Fruit fly (Drosophila melanogaster) whole organism, pupa: ENCODE data around the gene CG6441.

Source experiments
- CG10348 ChIP-seq: fragments of 200-800 bp; sonication (Bioruptor generic); IDR thresholded peaks from 2 replicates; pipeline ENCODE4 v1.3.6; 2022; ENCODE audit warnings: missing biosample characterization, missing genetic modification characterization
- CG12605 ChIP-seq: fragments of 200-800 bp; sonication (Bioruptor generic); IDR thresholded peaks from 2 replicates; pipeline ENCODE4 v1.3.6; 2022; ENCODE audit warnings: missing biosample characterization, missing genetic modification characterization
- CG13204 ChIP-seq: fragments of 200-800 bp; sonication (Bioruptor generic); optimal IDR thresholded peaks from 2 replicates; lab custom pipeline; 2018; ENCODE audit warnings: missing biosample characterization, mild to moderate bottlenecking, missing genetic modification characterization, moderate library complexity
- CG14655 ChIP-seq: fragments of 200-800 bp; sonication (Bioruptor generic); optimal IDR thresholded peaks from 3 replicates; lab custom pipeline; 2017; ENCODE audit warnings: mild to moderate bottlenecking, missing biosample characterization, missing genetic modification reagents, missing genetic modification characterization
- CG15710 ChIP-seq: fragments of 200-800 bp; sonication (Bioruptor generic); optimal IDR thresholded peaks from 2 replicates; lab custom pipeline; 2018; ENCODE audit warnings: missing biosample characterization, mild to moderate bottlenecking, missing genetic modification characterization, moderate library complexity
- CG17806 ChIP-seq: fragments of 200-800 bp; sonication (Bioruptor generic); optimal IDR thresholded peaks from 2 replicates; lab custom pipeline; 2018; ENCODE audit warnings: missing biosample characterization, mild to moderate bottlenecking, missing genetic modification characterization, moderate library complexity
- CG32121 ChIP-seq: fragments of 200-800 bp; sonication (Bioruptor generic); IDR thresholded peaks from 2 replicates; pipeline ENCODE4 v1.3.6; 2022; ENCODE audit warnings: missing biosample characterization, missing genetic modification characterization
- CG34367 ChIP-seq: fragments of 200-800 bp; sonication (Bioruptor generic); optimal IDR thresholded peaks from 2 replicates; lab custom pipeline; 2018; ENCODE audit warnings: missing biosample characterization, mild to moderate bottlenecking, missing genetic modification characterization
- CG4496 ChIP-seq: fragments of 200-800 bp; sonication (Bioruptor generic); IDR thresholded peaks from 3 replicates; pipeline ENCODE4 v1.3.6; 2022; ENCODE audit warnings: missing biosample characterization, missing genetic modification characterization
- CG8159 ChIP-seq: fragments of 200-800 bp; sonication (Bioruptor generic); optimal IDR thresholded peaks from 3 replicates; lab custom pipeline; 2018; ENCODE audit warnings: missing biosample characterization, mild to moderate bottlenecking, missing genetic modification characterization, moderate library complexity
- CG8301 ChIP-seq: fragments of 200-800 bp; sonication (Bioruptor generic); optimal IDR thresholded peaks from 2 replicates; lab custom pipeline; 2018; ENCODE audit warnings: missing biosample characterization, mild to moderate bottlenecking, missing genetic modification characterization
- CG9948 ChIP-seq: fragments of 200-800 bp; sonication (Bioruptor generic); optimal IDR thresholded peaks from 2 replicates; lab custom pipeline; 2018; ENCODE audit warnings: missing biosample characterization, mild to moderate bottlenecking, missing genetic modification characterization, moderate library complexity
- D1 ChIP-seq: fragments of 200-800 bp; sonication (Bioruptor generic); optimal IDR thresholded peaks from 2 replicates; lab custom pipeline; 2018; ENCODE audit warnings: missing biosample characterization, mild to moderate bottlenecking, missing genetic modification characterization, moderate library complexity
- EcR ChIP-seq: fragments of 200-800 bp; sonication (Bioruptor generic); optimal IDR thresholded peaks from 3 replicates; lab custom pipeline; 2019; ENCODE audit warnings: missing biosample characterization, missing genetic modification characterization, mild to moderate bottlenecking, moderate library complexity, missing genetic modification reagents
- Ets98B ChIP-seq: fragments of 200-800 bp; sonication (Bioruptor generic); IDR thresholded peaks from 2 replicates; pipeline ENCODE4 v1.3.6; 2022; ENCODE audit warnings: missing biosample characterization, missing genetic modification characterization
- Pif1A ChIP-seq: fragments of 200-800 bp; sonication (Bioruptor generic); optimal IDR thresholded peaks from 3 replicates; lab custom pipeline; 2016; ENCODE audit warnings: missing biosample characterization, missing genetic modification characterization
- Pif1B ChIP-seq: fragments of 200-800 bp; sonication (Bioruptor generic); optimal IDR thresholded peaks from 3 replicates; lab custom pipeline; 2016; ENCODE audit warnings: missing biosample characterization, missing genetic modification characterization
- Snoo ChIP-seq: fragments of 200-800 bp; sonication (Bioruptor generic); optimal IDR thresholded peaks from 3 replicates; lab custom pipeline; 2017; ENCODE audit warnings: missing biosample characterization, mild to moderate bottlenecking, missing genetic modification characterization, inconsistent platforms
- fd96Ca ChIP-seq: fragments of 200-800 bp; sonication (Bioruptor generic); IDR thresholded peaks from 3 replicates; pipeline ENCODE4 v1.3.6; 2022; ENCODE audit warnings: missing biosample characterization, missing genetic modification characterization
- gl ChIP-seq: fragments of 200-800 bp; sonication (Bioruptor generic); optimal IDR thresholded peaks from 2 replicates; lab custom pipeline; 2018; ENCODE audit warnings: missing biosample characterization, mild to moderate bottlenecking, missing genetic modification characterization
- rn ChIP-seq: fragments of 200-800 bp; sonication (Bioruptor generic); IDR thresholded peaks from 2 replicates; pipeline ENCODE4 v1.3.6; 2022; ENCODE audit warnings: missing biosample characterization, missing genetic modification characterization

CG6441 gene

dm6 chr2L:7435475-7435874 is 39.0 kb upstream of the CG6441 start:
- no peak for TF ChIP-seq Pif1B (GFP tag; lab: Kevin White, UChicago)
- no peak for TF ChIP-seq CG32121
- TF ChIP-seq CG17806 (tag; lab: Kevin White, UChicago), result no peak
- TF ChIP-seq Pif1A (GFP tag; lab: Kevin White, UChicago), result no peak
- no peak for TF ChIP-seq D1 (tag; lab: Kevin White, UChicago)
- TF ChIP-seq fd96Ca, result no peak
- TF ChIP-seq CG8301 (tag; lab: Kevin White, UChicago), result no peak
- TF ChIP-seq CG14655 (GFP tag; lab: Kevin White, UChicago), result no peak
- no peak for TF ChIP-seq CG34367 (tag; lab: Kevin White, UChicago)
- no peak for TF ChIP-seq CG8159
- no peak for TF ChIP-seq CG12605 (GFP tag; lab: Robert Waterston, UW)
- no peak for TF ChIP-seq Snoo (tag; lab: Kevin White, UChicago)
- no peak for TF ChIP-seq CG13204 (GFP tag; lab: Kevin White, UChicago)
- no peak for TF ChIP-seq CG15710 (tag; lab: Kevin White, UChicago)

DNA sequence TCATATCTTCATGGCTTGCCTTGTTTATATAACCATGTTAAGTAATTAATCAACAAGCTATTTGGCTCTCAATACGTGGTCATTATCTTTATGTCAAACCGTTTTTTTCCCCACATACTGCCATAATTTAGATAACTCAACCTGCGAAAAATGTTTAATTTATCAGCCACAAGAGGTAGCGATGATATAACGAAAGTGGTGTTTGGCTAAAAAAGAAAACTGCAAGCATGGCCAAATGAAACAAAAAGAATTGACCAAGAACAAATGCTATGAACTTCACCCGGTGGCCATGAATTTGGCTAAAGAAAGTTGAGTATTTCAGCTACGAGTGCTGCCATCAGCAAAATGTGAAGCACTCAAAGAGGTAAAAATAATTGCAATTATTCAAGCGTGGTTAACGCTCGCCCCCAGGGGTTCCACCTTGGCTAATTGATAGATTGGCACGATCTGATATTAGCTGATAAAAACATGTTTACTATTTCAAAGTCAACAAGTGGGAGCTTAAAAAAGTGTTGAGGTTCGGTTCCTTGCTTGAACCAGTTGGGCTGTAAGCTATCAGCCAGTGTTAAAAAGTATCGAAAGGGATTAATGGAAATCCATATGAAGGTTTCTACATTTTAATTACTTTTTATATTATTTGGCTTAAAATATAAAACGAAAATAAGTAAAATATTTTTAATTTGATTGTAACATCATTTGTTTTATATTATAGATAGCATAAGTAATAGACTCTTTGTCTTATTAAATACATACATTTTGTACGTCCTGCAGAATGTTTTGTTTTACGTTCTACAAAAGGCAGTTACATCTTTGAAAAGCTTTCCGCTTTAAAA is 37.8 kb upstream of the CG6441 start:
- TF ChIP-seq Ets98B, result peak; percentile 48
- no peak for TF ChIP-seq CG32121
- TF ChIP-seq CG14655 (GFP tag; lab: Kevin White, UChicago), result peak; percentile 18
- TF ChIP-seq rn (GFP tag; lab: Robert Waterston, UW), result no peak
- no peak for TF ChIP-seq CG9948 (tag; lab: Kevin White, UChicago)
- TF ChIP-seq CG12605 (GFP tag; lab: Robert Waterston, UW), result peak; percentile 35; the same call in 1 of the 2 replicates
- no peak for TF ChIP-seq CG13204 (GFP tag; lab: Kevin White, UChicago)
- peak; percentile 20 for TF ChIP-seq CG34367 (tag; lab: Kevin White, UChicago)
- TF ChIP-seq CG4496 (GFP tag; lab: Robert Waterston, UW), result peak; percentile 67

DNA sequence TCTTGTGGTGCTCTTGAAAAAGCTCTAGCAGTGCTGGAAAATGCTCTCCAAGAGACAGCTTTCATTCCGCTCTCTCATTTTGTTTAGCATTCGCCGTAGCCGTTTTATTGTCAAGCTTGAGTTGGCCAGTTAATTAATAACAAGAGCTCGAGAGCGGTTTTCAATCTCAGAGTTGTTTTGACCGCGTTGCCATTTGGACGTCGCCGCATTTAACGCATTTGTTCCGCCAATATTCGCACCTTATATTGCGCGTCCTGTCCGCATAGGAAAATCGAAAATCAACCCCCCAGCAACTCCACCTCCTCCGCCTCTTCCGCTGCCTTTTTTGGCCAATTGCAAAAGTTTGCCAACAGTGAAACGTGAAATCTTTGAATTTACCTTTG is 37.2 kb upstream of the CG6441 start, which contains the start of gene CG5973:
Gene CG5973, plus strand, starts transcription at position 168 of the 383 bp plus-strand sequence.
- TF ChIP-seq Ets98B (peak; percentile 62; the same call in 1 of the 2 replicates), CG12605 (GFP tag; lab: Robert Waterston, UW) (peak; percentile 34; the same call in 1 of the 2 replicates), Pif1B (GFP tag; lab: Kevin White, UChicago) (no peak), CG8159 (peak; percentile 5)

dm6 chr2L:7438505-7438904 is 36.0 kb upstream of the CG6441 start:
- TF ChIP-seq Ets98B (0 out of 2 replicates have a peak, but pooled peaks have one; percentile 23), EcR (no peak), CG4496 (GFP tag; lab: Robert Waterston, UW) (0 out of 3 replicates have a peak, but pooled peaks have one; percentile 39)
- TF ChIP-seq, all 21 proteins: peak for 2

DNA sequence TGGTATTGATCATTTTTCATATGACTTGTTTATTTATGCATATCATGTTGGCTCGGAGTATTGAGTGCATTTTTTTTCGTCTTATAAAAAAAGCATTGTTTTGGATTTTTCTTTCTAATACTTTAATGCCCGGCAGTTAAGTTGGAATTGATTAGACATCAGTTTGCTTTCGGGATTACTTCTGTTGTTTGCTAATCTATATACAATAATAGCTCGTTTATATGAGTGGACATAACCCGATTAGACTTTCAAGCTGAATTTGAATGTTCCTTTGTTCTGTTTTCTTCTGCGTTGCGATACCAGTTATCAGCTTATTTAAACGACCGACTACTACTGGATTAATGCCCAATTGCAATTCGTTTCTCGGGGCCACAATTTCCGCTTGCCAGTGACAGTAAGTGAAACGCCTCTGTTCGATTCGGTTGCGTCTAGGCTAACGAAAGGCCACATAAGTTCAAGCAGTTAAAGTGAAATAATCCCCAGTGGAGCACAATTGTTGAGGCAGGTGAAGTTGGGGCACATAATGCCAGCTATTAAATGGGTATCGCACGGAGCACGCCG is 34.0 kb upstream of the CG6441 start:
- TF ChIP-seq CG8159 (no peak), CG9948 (tag; lab: Kevin White, UChicago) (no peak), CG10348 (GFP tag; lab: Robert Waterston, UW) (no peak), CG13204 (GFP tag; lab: Kevin White, UChicago) (no peak), rn (GFP tag; lab: Robert Waterston, UW) (no peak), Pif1A (GFP tag; lab: Kevin White, UChicago) (no peak), CG4496 (GFP tag; lab: Robert Waterston, UW) (no peak), CG12605 (GFP tag; lab: Robert Waterston, UW) (no peak), CG17806 (tag; lab: Kevin White, UChicago) (no peak), Ets98B (no peak), D1 (tag; lab: Kevin White, UChicago) (no peak), CG34367 (tag; lab: Kevin White, UChicago) (no peak), CG15710 (tag; lab: Kevin White, UChicago) (no peak), Pif1B (GFP tag; lab: Kevin White, UChicago) (no peak), Snoo (tag; lab: Kevin White, UChicago) (no peak), EcR (no peak)

DNA sequence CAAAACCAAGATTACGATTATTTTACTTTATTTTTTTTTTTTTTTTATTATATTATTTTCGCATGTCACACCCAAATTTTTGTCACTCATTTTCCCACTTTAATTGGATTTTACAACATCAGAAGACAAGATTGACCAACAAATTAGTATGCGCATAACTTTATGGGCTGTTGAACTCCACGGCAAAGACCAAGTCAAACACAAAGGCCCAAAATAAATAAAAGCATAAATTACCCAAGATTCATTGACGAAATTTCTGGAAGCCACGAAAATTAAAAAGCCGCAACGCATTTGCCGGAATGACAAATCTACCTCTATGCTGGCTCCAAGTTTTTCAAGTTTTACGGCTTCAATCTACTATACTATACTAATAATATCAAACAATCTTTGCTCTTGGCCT is 32.4 kb upstream of the CG6441 start:
- TF ChIP-seq gl (tag; lab: Kevin White, UChicago) (no peak), D1 (tag; lab: Kevin White, UChicago) (no peak), CG17806 (tag; lab: Kevin White, UChicago) (no peak), fd96Ca (no peak), CG12605 (GFP tag; lab: Robert Waterston, UW) (no peak)
